Worm (Caenorhabditis elegans): ENCODE results near the gene T12A2.21.

ce11 chrIII:6221403-6221802 lies 15.1 kb downstream of the T12A2.21 start:
- no peak for TF ChIP-seq D1046.2 (GFP tag; IDR thresholded peaks at IDR 0.05)
- TF ChIP-seq dve-1 (tag; optimal IDR thresholded peaks at IDR 0.05; ENCODE audit: insufficient read depth): no peak
- no peak for TF ChIP-seq Y48G9A.11 (GFP tag; IDR thresholded peaks at IDR 0.05)
- TF ChIP-seq pha-4 (GFP tag; IDR thresholded peaks at IDR 0.05): no peak
- TF ChIP-seq pha-4 (tag; optimal IDR thresholded peaks at IDR 0.05): no peak
- TF ChIP-seq lin-39 (tag; optimal IDR thresholded peaks at IDR 0.05): no peak
